Worm (Caenorhabditis elegans) whole organism, early embryonic: Measurements from ENCODE around the gene mlt-4.

Source experiments
- B0310.2 ChIP-seq: sonication (generic microtip); optimal IDR thresholded peaks from 2 replicates; lab custom pipeline; 2016; ENCODE audit warnings: mild to moderate bottlenecking, missing genetic modification characterization, missing compliant biosample characterization
- F13C5.2 ChIP-seq: sonication (generic microtip); optimal IDR thresholded peaks from 2 replicates; lab custom pipeline; 2017; ENCODE audit warnings: mild to moderate bottlenecking, missing genetic modification characterization, inconsistent platforms, missing compliant biosample characterization
- aly-1 ChIP-seq: sonication (generic microtip); optimal IDR thresholded peaks from 2 replicates; lab custom pipeline; 2016; ENCODE audit warnings: missing genetic modification characterization, missing compliant biosample characterization
- ama-1 ChIP-seq: fragments of 150-350 bp; optimal IDR thresholded peaks from 2 replicates; lab custom pipeline; 2014
- ceh-13 ChIP-seq: fragments of 200-800 bp; sonication (Bioruptor generic); optimal IDR thresholded peaks from 2 replicates; lab custom pipeline; 2018; ENCODE audit warnings: mild to moderate bottlenecking, missing genetic modification characterization, missing compliant biosample characterization
- ceh-36 ChIP-seq: sonication (generic microtip); optimal IDR thresholded peaks from 2 replicates; lab custom pipeline; 2016; ENCODE audit warnings: missing genetic modification characterization, inconsistent platforms, missing compliant biosample characterization
- ets-7 ChIP-seq: sonication (generic microtip); optimal IDR thresholded peaks from 2 replicates; lab custom pipeline; 2016; ENCODE audit warnings: missing genotype, missing genetic modification characterization, missing compliant biosample characterization
- flt-1 ChIP-seq: fragments of 200-800 bp; sonication (Bioruptor generic); IDR thresholded peaks from 2 replicates; pipeline ENCODE4 v1.3.6; 2022; ENCODE audit warnings: missing genetic modification characterization, missing compliant biosample characterization
- hmbx-1 ChIP-seq: sonication (generic microtip); optimal IDR thresholded peaks from 2 replicates; lab custom pipeline; 2016; ENCODE audit warnings: mild to moderate bottlenecking, missing genetic modification characterization, missing compliant biosample characterization
- hmg-4 ChIP-seq: fragments of 200-800 bp; sonication (Bioruptor generic); optimal IDR thresholded peaks from 2 replicates; lab custom pipeline; 2018; ENCODE audit warnings: mild to moderate bottlenecking, missing genetic modification characterization, missing compliant biosample characterization
- hnd-1 ChIP-seq: sonication (generic microtip); optimal IDR thresholded peaks from 2 replicates; lab custom pipeline; 2016; ENCODE audit warnings: missing genetic modification characterization, missing compliant biosample characterization
- pes-1 ChIP-seq: fragments of 200-800 bp; sonication (Bioruptor generic); IDR thresholded peaks from 2 replicates; pipeline ENCODE4 v1.3.6; 2022; ENCODE audit warnings: missing genetic modification reagents, missing genetic modification characterization, missing compliant biosample characterization
- scrt-1 ChIP-seq: fragments of 200-800 bp; sonication (Bioruptor generic); IDR thresholded peaks from 2 replicates; pipeline ENCODE4 v1.3.6; 2022; ENCODE audit warnings: missing genetic modification characterization, missing compliant biosample characterization
- sea-1 ChIP-seq: fragments of 200-800 bp; sonication (Bioruptor generic); conservative IDR thresholded peaks from 2 replicates; pipeline ENCODE4 v1.3.6; 2022; ENCODE audit warnings: missing genetic modification characterization, missing compliant biosample characterization
- tbx-11 ChIP-seq: fragments of 200-800 bp; sonication (Bioruptor generic); IDR thresholded peaks from 2 replicates; pipeline ENCODE4 v1.3.6; 2022; ENCODE audit warnings: missing genetic modification characterization, missing compliant biosample characterization
- tbx-37 ChIP-seq: fragments of 200-800 bp; sonication (Bioruptor generic); conservative IDR thresholded peaks from 2 replicates; pipeline ENCODE4 v1.3.6; 2022; ENCODE audit warnings: missing genetic modification reagents, missing genetic modification characterization, missing compliant biosample characterization
- tra-4 ChIP-seq: sonication (generic microtip); optimal IDR thresholded peaks from 2 replicates; lab custom pipeline; 2017; ENCODE audit warnings: missing genetic modification characterization, missing compliant biosample characterization

The mlt-4 gene

ce11 chrV:20279811-20280317 lies 9.4 kb downstream of the mlt-4 start, which contains the start of gene pqn-94:
Gene pqn-94, minus strand, starts transcription at chrV:20279861.
- TF ChIP-seq sea-1 (GFP tag; lab: Robert Waterston, UW) (no peak), B0310.2 (tag; lab: Kevin White, UChicago) (no peak), pes-1 (GFP tag; lab: Robert Waterston, UW) (no peak), flt-1 (no peak), hmg-4 (GFP tag; lab: Kevin White, UChicago) (no peak), hnd-1 (tag; lab: Kevin White, UChicago) (no peak)

- TF ChIP-seq ceh-13 (GFP tag; lab: Kevin White, UChicago) (no peak), tbx-37 (GFP tag; lab: Robert Waterston, UW) (no peak), F13C5.2 (tag; lab: Kevin White, UChicago) (no peak)
Observed at ce11 chrV:20279309-20279708, 9.9 kb downstream of the mlt-4 start.

- TF ChIP-seq ama-1 (lab: Kevin White, UChicago): no peak
- TF ChIP-seq pes-1 (GFP tag; lab: Robert Waterston, UW): no peak
Observed at ce11 chrV:20276923-20277322, 12.3 kb downstream of the mlt-4 start.

ce11 chrV:20269661-20270137 lies 19.5 kb downstream of the mlt-4 start, which contains the start of the genes prmt-1 and cdkr-3:
Gene prmt-1, minus strand, starts transcription at chrV:20269711.
Gene cdkr-3, plus strand, starts transcription at chrV:20270107.
- TF ChIP-seq F13C5.2 (tag; lab: Kevin White, UChicago) (no peak), tra-4 (tag; lab: Kevin White, UChicago) (no peak), ceh-36 (tag; lab: Kevin White, UChicago) (no peak), tbx-37 (GFP tag; lab: Robert Waterston, UW) (no peak), ama-1 (lab: Kevin White, UChicago) (no peak), ceh-13 (GFP tag; lab: Kevin White, UChicago) (no peak), tbx-11 (GFP tag; lab: Robert Waterston, UW) (no peak)

- no peak for TF ChIP-seq aly-1 (tag; lab: Kevin White, UChicago)
- 0 out of 2 replicates have a peak, but pooled peaks have one; percentile 34 for TF ChIP-seq pes-1 (GFP tag; lab: Robert Waterston, UW)
- no peak for TF ChIP-seq B0310.2 (tag; lab: Kevin White, UChicago)
- no peak for TF ChIP-seq tbx-37 (GFP tag; lab: Robert Waterston, UW)
- TF ChIP-seq hnd-1 (tag; lab: Kevin White, UChicago): no peak
- TF ChIP-seq scrt-1: no peak
- TF ChIP-seq hmg-4 (GFP tag; lab: Kevin White, UChicago): no peak
Observed at ce11 chrV:20266992-20267391, 22.2 kb downstream of the mlt-4 start, which contains the start of gene mdt-17. Gene mdt-17, minus strand, starts transcription at chrV:20267247.

- TF ChIP-seq hmbx-1 (no peak), pes-1 (GFP tag; lab: Robert Waterston, UW) (no peak), F13C5.2 (tag; lab: Kevin White, UChicago) (no peak), B0310.2 (tag; lab: Kevin White, UChicago) (no peak), hmg-4 (GFP tag; lab: Kevin White, UChicago) (no peak), tra-4 (tag; lab: Kevin White, UChicago) (no peak), aly-1 (tag; lab: Kevin White, UChicago) (no peak), flt-1 (no peak), sea-1 (GFP tag; lab: Robert Waterston, UW) (no peak), ama-1 (lab: Kevin White, UChicago) (no peak), ceh-13 (GFP tag; lab: Kevin White, UChicago) (no peak), tbx-11 (GFP tag; lab: Robert Waterston, UW) (no peak), scrt-1 (no peak), ceh-36 (tag; lab: Kevin White, UChicago) (no peak), hnd-1 (tag; lab: Kevin White, UChicago) (no peak), ets-7 (no peak), tbx-37 (GFP tag; lab: Robert Waterston, UW) (no peak)
Observed at ce11 chrV:20249438-20250120, 39.6 kb downstream of the mlt-4 start, which contains the start of gene swsn-1. Gene swsn-1, minus strand, starts transcription at chrV:20249488.

ce11 chrV:20241243-20241862 lies 47.9 kb downstream of the mlt-4 start:
- TF ChIP-seq hmbx-1 (no peak), flt-1 (no peak), scrt-1 (no peak), pes-1 (GFP tag; lab: Robert Waterston, UW) (0 out of 2 replicates have a peak, but pooled peaks have one; percentile 30)

- TF ChIP-seq hmbx-1 (no peak), F13C5.2 (tag; lab: Kevin White, UChicago) (no peak), tra-4 (tag; lab: Kevin White, UChicago) (no peak), ceh-36 (tag; lab: Kevin White, UChicago) (no peak), ama-1 (lab: Kevin White, UChicago) (no peak), tbx-11 (GFP tag; lab: Robert Waterston, UW) (no peak), aly-1 (tag; lab: Kevin White, UChicago) (no peak), hnd-1 (tag; lab: Kevin White, UChicago) (no peak), scrt-1 (no peak), ets-7 (no peak), tbx-37 (GFP tag; lab: Robert Waterston, UW) (no peak), hmg-4 (GFP tag; lab: Kevin White, UChicago) (no peak)
Observed at ce11 chrV:20237429-20237828, 51.8 kb downstream of the mlt-4 start, which contains the start of gene sld-5. Gene sld-5, minus strand, starts transcription at chrV:20237745.
